Worm (Caenorhabditis elegans) whole organism, midembryonic: Measurements from ENCODE around the gene ceh-40.

Source experiments
- T22C8.4 ChIP-seq: fragments of 200-800 bp; sonication (Bioruptor generic); IDR thresholded peaks from 2 replicates; pipeline ENCODE4 v1.3.6; 2022; ENCODE audit warnings: missing genetic modification characterization, missing compliant biosample characterization
- cog-1 ChIP-seq: sonication (generic microtip); optimal IDR thresholded peaks from 2 replicates; lab custom pipeline; 2016; ENCODE audit warnings: missing genetic modification characterization, missing compliant biosample characterization
- flt-1 ChIP-seq: fragments of 200-800 bp; sonication (Bioruptor generic); IDR thresholded peaks from 2 replicates; pipeline ENCODE4 v1.3.6; 2022; ENCODE audit warnings: missing genetic modification characterization, missing compliant biosample characterization
- klf-2 ChIP-seq: fragments of 200-800 bp; sonication (Bioruptor generic); conservative IDR thresholded peaks from 2 replicates; pipeline ENCODE4 v1.3.6; 2022; ENCODE audit warnings: missing genetic modification reagents, missing genetic modification characterization, missing compliant biosample characterization
- med-1 ChIP-seq: sonication (generic microtip); optimal IDR thresholded peaks from 2 replicates; lab custom pipeline; 2017; ENCODE audit warnings: missing genetic modification characterization, mild to moderate bottlenecking, missing compliant biosample characterization, antibody characterized with exemption, missing genetic modification reagents; ENCODE audit not compliant: insufficient read depth
- ref-1 ChIP-seq: fragments of 200-800 bp; sonication (Bioruptor generic); conservative IDR thresholded peaks from 2 replicates; pipeline ENCODE4 v1.3.6; 2022; ENCODE audit warnings: missing genetic modification reagents, missing genetic modification characterization, missing compliant biosample characterization
- tab-1 ChIP-seq: fragments of 200-800 bp; sonication (Bioruptor generic); IDR thresholded peaks from 2 replicates; pipeline ENCODE4 v1.3.6; 2022; ENCODE audit warnings: missing genetic modification characterization, missing compliant biosample characterization
- ztf-23 ChIP-seq: fragments of 200-800 bp; sonication (Bioruptor generic); IDR thresholded peaks from 2 replicates; pipeline ENCODE4 v1.3.6; 2022; ENCODE audit warnings: missing genetic modification reagents, missing genetic modification characterization, missing compliant biosample characterization
- ztf-29 ChIP-seq: fragments of 200-800 bp; sonication (Bioruptor generic); IDR thresholded peaks from 2 replicates; pipeline ENCODE4 v1.3.6; 2022; ENCODE audit warnings: missing genetic modification reagents, missing genetic modification characterization, missing compliant biosample characterization

ceh-40 gene

ce11 chrX:12352872-12353271, 32.3 kb upstream of the ceh-40 start, which contains the start of gene F42F12.4:
Gene F42F12.4 (minus strand): TSS chrX:12352947.
- TF ChIP-seq cog-1 (tag; lab: Kevin White, UChicago): no peak
- TF ChIP-seq ref-1 (GFP tag; lab: Robert Waterston, UW): no peak
- TF ChIP-seq tab-1 (GFP tag; lab: Robert Waterston, UW): no peak
- TF ChIP-seq flt-1 (GFP tag; lab: Robert Waterston, UW): no peak
- TF ChIP-seq ztf-23: no peak
- no peak for TF ChIP-seq klf-2
- no peak for TF ChIP-seq ztf-29 (GFP tag; lab: Robert Waterston, UW)
- no peak for TF ChIP-seq med-1
- TF ChIP-seq T22C8.4 (GFP tag; lab: Robert Waterston, UW): no peak

- TF ChIP-seq ztf-29 (GFP tag; lab: Robert Waterston, UW) (no peak), flt-1 (GFP tag; lab: Robert Waterston, UW) (no peak), klf-2 (no peak), ref-1 (GFP tag; lab: Robert Waterston, UW) (no peak), tab-1 (GFP tag; lab: Robert Waterston, UW) (no peak), cog-1 (tag; lab: Kevin White, UChicago) (no peak), ztf-23 (no peak), T22C8.4 (GFP tag; lab: Robert Waterston, UW) (no peak), med-1 (no peak)
These were observed 29.6 kb upstream of the ceh-40 start, which contains the start of gene F42F12.3 for ce11 chrX:12350207-12350606. Gene F42F12.3 (plus strand): TSS chrX:12350578.

ce11 chrX:12348329-12348728, 27.8 kb upstream of the ceh-40 start, which contains the start of gene F42F12.14:
Gene F42F12.14 (plus strand): TSS chrX:12348629.
- TF ChIP-seq ztf-29 (GFP tag; lab: Robert Waterston, UW): no peak

ce11 chrX:12347822-12348221, 27.2 kb upstream of the ceh-40 start:
- TF ChIP-seq T22C8.4 (GFP tag; lab: Robert Waterston, UW) (0 out of 2 replicates have a peak, but pooled peaks have one; percentile 19), ztf-23 (0 out of 2 replicates have a peak, but pooled peaks have one; percentile 7), ref-1 (GFP tag; lab: Robert Waterston, UW) (0 out of 2 replicates have a peak, but pooled peaks have one; percentile 21), cog-1 (tag; lab: Kevin White, UChicago) (no peak), tab-1 (GFP tag; lab: Robert Waterston, UW) (peak; percentile 73; the same call in 1 of the 2 replicates), ztf-29 (GFP tag; lab: Robert Waterston, UW) (0 out of 2 replicates have a peak, but pooled peaks have one; percentile 31), klf-2 (no peak; the same call in 1 of the 2 replicates), med-1 (no peak)

ce11 chrX:12346729-12347128, 26.2 kb upstream of the ceh-40 start, which contains the start of gene F42F12.11:
Gene F42F12.11 (plus strand): TSS chrX:12347029.
- TF ChIP-seq cog-1 (tag; lab: Kevin White, UChicago) (no peak), ztf-23 (no peak), tab-1 (GFP tag; lab: Robert Waterston, UW) (no peak), T22C8.4 (GFP tag; lab: Robert Waterston, UW) (no peak), klf-2 (no peak), flt-1 (GFP tag; lab: Robert Waterston, UW) (no peak), ref-1 (GFP tag; lab: Robert Waterston, UW) (no peak), ztf-29 (GFP tag; lab: Robert Waterston, UW) (no peak), med-1 (no peak)

- TF ChIP-seq ztf-23 (no peak), med-1 (no peak), T22C8.4 (GFP tag; lab: Robert Waterston, UW) (no peak), ref-1 (GFP tag; lab: Robert Waterston, UW) (no peak), cog-1 (tag; lab: Kevin White, UChicago) (no peak), tab-1 (GFP tag; lab: Robert Waterston, UW) (no peak), klf-2 (no peak), ztf-29 (GFP tag; lab: Robert Waterston, UW) (no peak), flt-1 (GFP tag; lab: Robert Waterston, UW) (no peak)
These were observed 22.7 kb upstream of the ceh-40 start, which contains the start of the genes nspc-9 and nspc-10 for ce11 chrX:12343279-12343678. Gene nspc-9 (minus strand): TSS chrX:12343379. Gene nspc-10 (plus strand): TSS chrX:12343609.

- no peak for TF ChIP-seq T22C8.4 (GFP tag; lab: Robert Waterston, UW)
These were observed 20.8 kb upstream of the ceh-40 start, which contains the start of gene zig-2 for ce11 chrX:12341338-12341737. Gene zig-2 (minus strand): TSS chrX:12341438.

ce11 chrX:12337846-12338490, 17.4 kb upstream of the ceh-40 start, which contains the start of gene srd-44:
Gene srd-44 (plus strand): TSS chrX:12338440.
- TF ChIP-seq ztf-23 (no peak), ztf-29 (GFP tag; lab: Robert Waterston, UW) (0 out of 2 replicates have a peak, but pooled peaks have one; percentile 40), flt-1 (GFP tag; lab: Robert Waterston, UW) (no peak), T22C8.4 (GFP tag; lab: Robert Waterston, UW) (0 out of 2 replicates have a peak, but pooled peaks have one; percentile 24), med-1 (no peak), ref-1 (GFP tag; lab: Robert Waterston, UW) (0 out of 2 replicates have a peak, but pooled peaks have one; percentile 26), tab-1 (GFP tag; lab: Robert Waterston, UW) (no peak)

- TF ChIP-seq ztf-29 (GFP tag; lab: Robert Waterston, UW): no peak
- TF ChIP-seq flt-1 (GFP tag; lab: Robert Waterston, UW): no peak
- no peak for TF ChIP-seq T22C8.4 (GFP tag; lab: Robert Waterston, UW)
- no peak for TF ChIP-seq tab-1 (GFP tag; lab: Robert Waterston, UW)
- no peak for TF ChIP-seq ztf-23
- no peak for TF ChIP-seq klf-2
- TF ChIP-seq med-1: no peak
- TF ChIP-seq cog-1 (tag; lab: Kevin White, UChicago): no peak
- no peak for TF ChIP-seq ref-1 (GFP tag; lab: Robert Waterston, UW)
These were observed 15.2 kb upstream of the ceh-40 start, which contains the start of gene srd-48 for ce11 chrX:12335808-12336207. Gene srd-48 (plus strand): TSS chrX:12336108.

ce11 chrX:12333479-12333878, 12.9 kb upstream of the ceh-40 start, which contains the start of gene srd-47:
Gene srd-47 (plus strand): TSS chrX:12333642.
- TF ChIP-seq T22C8.4 (GFP tag; lab: Robert Waterston, UW) (no peak), ztf-23 (no peak), ref-1 (GFP tag; lab: Robert Waterston, UW) (no peak), tab-1 (GFP tag; lab: Robert Waterston, UW) (no peak), ztf-29 (GFP tag; lab: Robert Waterston, UW) (no peak), med-1 (no peak), cog-1 (tag; lab: Kevin White, UChicago) (no peak), flt-1 (GFP tag; lab: Robert Waterston, UW) (no peak), klf-2 (no peak)
